Worm (Caenorhabditis elegans): ENCODE data around the gene prmt-4.

prmt-4 gene

DNA sequence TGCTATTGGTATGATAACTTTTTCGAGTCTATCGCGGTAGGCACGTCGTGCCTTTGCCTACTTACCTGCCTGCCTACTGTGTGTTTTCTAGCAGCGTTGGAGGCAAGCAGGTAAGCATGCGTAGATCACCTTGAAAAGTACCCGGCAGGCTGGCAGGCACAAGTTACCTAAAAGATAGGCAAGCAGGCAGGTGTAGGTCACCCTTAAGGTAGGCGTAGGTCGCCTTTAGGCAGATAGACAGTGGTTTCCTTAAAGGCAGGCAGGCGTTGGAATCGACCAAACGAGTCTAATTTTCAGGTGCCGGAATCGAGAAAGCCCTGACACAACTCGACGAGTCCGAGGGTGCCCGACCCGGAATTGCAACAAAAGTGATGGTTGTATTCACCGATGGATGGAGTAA is 16.3 kb upstream of the prmt-4 start:
- no peak for TF ChIP-seq pha-4 (tag; optimal IDR thresholded peaks at IDR 0.05)
- TF ChIP-seq unc-55 (GFP tag; optimal IDR thresholded peaks at IDR 0.05): no peak
- TF ChIP-seq madf-2 (tag; optimal IDR thresholded peaks at IDR 0.05): no peak
- TF ChIP-seq zip-5 (tag; optimal IDR thresholded peaks at IDR 0.05): no peak
- TF ChIP-seq ref-2 (tag; optimal IDR thresholded peaks at IDR 0.05): no peak
- TF ChIP-seq odd-2 (tag; optimal IDR thresholded peaks at IDR 0.05): no peak
- no peak for TF ChIP-seq rnt-1 (tag; optimal IDR thresholded peaks at IDR 0.05)
- TF ChIP-seq hlh-6 (tag; optimal IDR thresholded peaks at IDR 0.05): no peak
- no peak for TF ChIP-seq F13H6.1 (tag; optimal IDR thresholded peaks at IDR 0.05)
- no peak for TF ChIP-seq mec-3 (tag; optimal IDR thresholded peaks at IDR 0.05; ENCODE audit: borderline replicate concordance)
- no peak for TF ChIP-seq ceh-18 (tag; optimal IDR thresholded peaks at IDR 0.05)
- no peak for TF ChIP-seq sox-2 (GFP tag; IDR thresholded peaks at IDR 0.05)
- no peak for TF ChIP-seq npax-4 (tag; optimal IDR thresholded peaks at IDR 0.05)
- no peak for TF ChIP-seq lim-6 (tag; optimal IDR thresholded peaks at IDR 0.05)
- TF ChIP-seq ceh-30 (tag; optimal IDR thresholded peaks at IDR 0.05): no peak
- no peak for TF ChIP-seq Y22D7AL.16 (tag; optimal IDR thresholded peaks at IDR 0.05)
- TF ChIP-seq C38D4.7 (GFP tag; optimal IDR thresholded peaks at IDR 0.05): no peak
- TF ChIP-seq unc-42 (tag; optimal IDR thresholded peaks at IDR 0.05): no peak
- no peak for TF ChIP-seq ttx-3 (tag; optimal IDR thresholded peaks at IDR 0.05)
- TF ChIP-seq hlh-13 (GFP tag; optimal IDR thresholded peaks at IDR 0.05): no peak

DNA sequence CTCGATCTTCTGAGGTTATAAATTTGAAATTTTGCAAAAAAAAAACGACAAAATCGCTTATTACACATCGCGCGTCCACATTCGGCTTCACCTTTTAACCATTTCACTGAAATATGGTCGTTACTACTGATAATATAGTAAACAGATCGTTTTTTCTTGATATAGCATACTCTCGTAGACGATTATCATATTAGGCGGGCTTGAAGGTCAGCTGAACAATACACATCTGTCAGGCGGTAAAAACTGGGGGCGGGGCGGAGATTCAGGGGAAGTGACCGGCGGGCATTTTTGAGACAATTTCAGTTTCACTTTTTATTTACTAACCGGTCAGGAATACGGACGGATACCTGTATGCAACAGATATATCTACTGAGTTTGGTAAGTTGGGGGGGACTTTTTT is 11.8 kb upstream of the prmt-4 start, which contains the start of gene C18H7.1:
Gene C18H7.1, plus strand, starts transcription at position 301 of the 400 bp plus-strand sequence.
- TF ChIP-seq ceh-24 (tag; optimal IDR thresholded peaks at IDR 0.05) (no peak), ceh-14 (tag; optimal IDR thresholded peaks at IDR 0.05) (no peak), F13H6.1 (tag; optimal IDR thresholded peaks at IDR 0.05) (no peak), ahr-1 (tag; optimal IDR thresholded peaks at IDR 0.05) (no peak), fax-1 (tag; optimal IDR thresholded peaks at IDR 0.05) (no peak), ceh-18 (tag; optimal IDR thresholded peaks at IDR 0.05) (no peak), zip-5 (tag; optimal IDR thresholded peaks at IDR 0.05) (no peak), ceh-31 (tag; optimal IDR thresholded peaks at IDR 0.05) (no peak), fkh-10 (GFP tag; optimal IDR thresholded peaks at IDR 0.05) (no peak), C08G9.2 (tag; optimal IDR thresholded peaks at IDR 0.05) (no peak), ztf-16 (tag; optimal IDR thresholded peaks at IDR 0.05) (no peak), che-1 (tag; optimal IDR thresholded peaks at IDR 0.05) (no peak)

DNA sequence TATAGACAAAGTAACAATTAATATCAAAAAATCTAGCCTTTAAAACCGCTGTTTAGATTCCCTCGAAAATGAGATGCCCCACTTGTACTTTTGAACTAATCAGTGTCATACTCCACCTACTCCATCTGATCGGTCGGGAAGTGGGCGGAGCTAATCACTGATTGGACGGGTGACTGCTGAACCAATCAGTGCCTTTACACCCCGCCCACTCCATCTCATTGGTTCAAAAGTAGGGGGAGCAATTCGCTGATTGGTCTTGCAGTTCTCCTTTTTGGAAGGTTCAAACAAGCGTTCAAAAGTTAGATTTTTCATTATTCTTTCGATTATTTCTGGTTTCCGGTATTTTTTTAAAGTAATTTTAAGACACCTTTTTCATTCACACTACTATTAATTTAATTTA is 9.7 kb upstream of the prmt-4 start:
- TF ChIP-seq madf-2 (tag; optimal IDR thresholded peaks at IDR 0.05) (no peak), nfya-1 (tag; optimal IDR thresholded peaks at IDR 0.05) (peak; percentile 97)

- TF ChIP-seq ceh-14 (tag; optimal IDR thresholded peaks at IDR 0.05) (no peak), pha-4 (tag; optimal IDR thresholded peaks at IDR 0.05) (no peak), fkh-10 (GFP tag; optimal IDR thresholded peaks at IDR 0.05) (no peak), hlh-13 (GFP tag; optimal IDR thresholded peaks at IDR 0.05) (no peak), rnt-1 (tag; optimal IDR thresholded peaks at IDR 0.05) (peak; percentile 22), Y22D7AL.16 (tag; optimal IDR thresholded peaks at IDR 0.05) (no peak), sox-2 (GFP tag; IDR thresholded peaks at IDR 0.05) (no peak), ref-2 (tag; optimal IDR thresholded peaks at IDR 0.05) (no peak), K02D7.2 (tag; optimal IDR thresholded peaks at IDR 0.05) (no peak), nhr-11 (tag; optimal IDR thresholded peaks at IDR 0.05) (no peak), pax-1 (tag; optimal IDR thresholded peaks at IDR 0.05) (no peak), pros-1 (tag; optimal IDR thresholded peaks at IDR 0.05) (no peak), tbx-7 (tag; optimal IDR thresholded peaks at IDR 0.05) (no peak), sdc-2 (tag; optimal IDR thresholded peaks at IDR 0.05) (no peak), C38D4.7 (GFP tag; optimal IDR thresholded peaks at IDR 0.05) (no peak), dmd-4 (tag; optimal IDR thresholded peaks at IDR 0.05; ENCODE audit: borderline replicate concordance) (no peak), ceh-24 (tag; optimal IDR thresholded peaks at IDR 0.05) (no peak), nfya-1 (tag; optimal IDR thresholded peaks at IDR 0.05) (peak; percentile 41), hlh-6 (tag; optimal IDR thresholded peaks at IDR 0.05) (no peak), syd-9 (tag; optimal IDR thresholded peaks at IDR 0.05) (no peak), C08G9.2 (tag; optimal IDR thresholded peaks at IDR 0.05) (no peak), unc-86 (tag; optimal IDR thresholded peaks at IDR 0.05) (no peak), ceh-18 (tag; optimal IDR thresholded peaks at IDR 0.05) (peak; percentile 74), odd-2 (tag; optimal IDR thresholded peaks at IDR 0.05) (no peak)
These were observed 4.2 kb upstream of the prmt-4 start for ce11 chrIV:607628-608027.

Data from whole organism, late embryonic.